Fruit fly (Drosophila melanogaster): ENCODE measurements around the gene CG5916.

The CG5916 gene

DNA sequence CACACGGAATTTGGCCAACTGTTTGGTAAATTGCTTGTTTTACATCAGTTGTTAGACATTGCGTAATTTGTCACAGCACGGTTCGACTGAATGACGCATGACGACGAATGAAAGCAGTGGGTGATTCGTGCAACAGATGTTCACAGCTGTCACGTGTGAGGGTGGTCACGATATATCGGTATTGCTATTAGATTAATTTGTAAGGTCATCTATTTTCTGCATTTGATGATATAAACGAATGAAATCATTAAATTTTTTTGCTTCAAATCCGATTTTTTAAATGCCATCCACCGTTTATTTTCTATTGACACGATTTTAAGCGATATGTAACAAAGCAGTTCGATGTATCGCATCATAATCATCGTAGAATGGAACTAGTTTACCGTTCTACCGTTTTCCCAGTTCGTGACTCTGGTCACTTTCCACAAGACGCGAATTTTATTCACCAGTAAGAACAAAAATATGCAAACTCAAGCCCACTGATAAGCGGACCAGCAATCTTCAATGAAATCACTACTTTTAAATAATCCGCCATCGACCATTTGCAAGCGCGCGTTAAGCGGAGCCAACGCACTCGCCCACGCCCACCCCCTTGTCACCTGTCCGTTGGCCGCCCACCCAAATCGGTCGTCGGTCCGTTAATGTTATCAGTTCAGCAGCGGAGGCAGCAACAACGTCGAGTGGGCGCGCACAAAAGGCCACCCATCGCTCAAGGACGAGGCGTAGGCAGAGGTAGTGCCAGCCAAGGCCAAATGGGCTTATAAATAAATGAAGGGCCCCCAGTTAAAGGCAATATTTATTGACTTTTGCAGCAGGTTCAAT lies at the start of gene CG5916, which contains the start of gene Mic26-27:
CG5916 (plus strand) TSS at position 398 of the 822 bp plus-strand sequence.
Mic26-27 (minus strand) TSS at position 224 of the 822 bp plus-strand sequence.
- TF ChIP-seq MTF-1 (GFP tag; optimal IDR thresholded peaks at IDR 0.05; ENCODE audit: borderline replicate concordance) = no peak
- peak; percentile 87 for TF ChIP-seq row (GFP tag; IDR thresholded peaks at IDR 0.05)
- TF ChIP-seq CrebB (tag; optimal IDR thresholded peaks at IDR 0.05) = no peak
- no peak for TF ChIP-seq CG1529 (GFP tag; optimal IDR thresholded peaks at IDR 0.05)
- peak; percentile 81 for TF ChIP-seq H2.0 (GFP tag; IDR thresholded peaks at IDR 0.05)
- TF ChIP-seq CG18011 (GFP tag; optimal IDR thresholded peaks at IDR 0.05) = peak; percentile 71
- peak; percentile 99 for TF ChIP-seq Bgb (GFP tag; IDR thresholded peaks at IDR 0.05; ENCODE audit: partially characterized antibody)
- TF ChIP-seq HLHmδ (GFP tag; optimal IDR thresholded peaks at IDR 0.05) = no peak
- TF ChIP-seq fd3F (GFP tag; optimal IDR thresholded peaks at IDR 0.05) = peak; percentile 1
- peak; percentile 90 for TF ChIP-seq CG9609 (GFP tag; optimal IDR thresholded peaks at IDR 0.05)
- peak; percentile 76 for TF ChIP-seq CG11247 (GFP tag; IDR thresholded peaks at IDR 0.05)
- peak; percentile 65 for TF ChIP-seq gsb-n (tag; optimal IDR thresholded peaks at IDR 0.05)
- peak; percentile 7 to 92 for TF ChIP-seq tll (GFP tag; optimal IDR thresholded peaks at IDR 0.05)
- peak; percentile 18 for TF ChIP-seq crc (GFP tag; optimal IDR thresholded peaks at IDR 0.05)
- peak; percentile 84 for TF ChIP-seq CG12942 (GFP tag; optimal IDR thresholded peaks at IDR 0.05)
- TF ChIP-seq CG12659 (GFP tag; optimal IDR thresholded peaks at IDR 0.05) = peak; percentile 82
- peak; percentile 33 for TF ChIP-seq luna (GFP tag; optimal IDR thresholded peaks at IDR 0.05)
- TF ChIP-seq al (GFP tag; IDR thresholded peaks at IDR 0.05) = peak; percentile 60; the same call in 1 of the 2 replicates
- TF ChIP-seq NFAT (GFP tag; IDR thresholded peaks at IDR 0.05) = peak; percentile 82
- TF ChIP-seq Sry-δ (GFP tag; optimal IDR thresholded peaks at IDR 0.05) = peak; percentile 94
- peak; percentile 69 for TF ChIP-seq CG14667 (GFP tag; IDR thresholded peaks at IDR 0.05)
- TF ChIP-seq Doc3 (GFP tag; IDR thresholded peaks at IDR 0.05; ENCODE audit: partially characterized antibody) = peak; percentile 100
- peak; percentile 66 for TF ChIP-seq CG8089 (GFP tag; optimal IDR thresholded peaks at IDR 0.05)
- TF ChIP-seq TFAM (GFP tag; optimal IDR thresholded peaks at IDR 0.05) = no peak
- peak; percentile 58 for TF ChIP-seq az2 (GFP tag; optimal IDR thresholded peaks at IDR 0.05)
- TF ChIP-seq Gug (GFP tag; IDR thresholded peaks at IDR 0.05) = peak; percentile 73
- TF ChIP-seq onecut (GFP tag; IDR thresholded peaks at IDR 0.05) = peak; percentile 83
- peak; percentile 89 for TF ChIP-seq CG10366 (GFP tag; IDR thresholded peaks at IDR 0.05)
- TF ChIP-seq CG1792 (GFP tag; optimal IDR thresholded peaks at IDR 0.05) = peak; percentile 99
- no peak for TF ChIP-seq Jarid2 (GFP tag; optimal IDR thresholded peaks at IDR 0.05)
- no peak for TF ChIP-seq cad (GFP tag; optimal IDR thresholded peaks at IDR 0.05)
- peak; percentile 94 for TF ChIP-seq sens (GFP tag)
- peak; percentile 64 for TF ChIP-seq lbe (GFP tag; optimal IDR thresholded peaks at IDR 0.05)
- TF ChIP-seq CG13775 (GFP tag; optimal IDR thresholded peaks at IDR 0.05) = peak; percentile 97
- TF ChIP-seq CG17186 (GFP tag; optimal IDR thresholded peaks at IDR 0.05) = peak; percentile 84
- TF ChIP-seq CG2199 (GFP tag; IDR thresholded peaks at IDR 0.05) = no peak; the same call in 1 of the 3 replicates
- no peak for TF ChIP-seq usp (GFP tag; optimal IDR thresholded peaks at IDR 0.05)
- no peak for TF ChIP-seq Sox100B (GFP tag; optimal IDR thresholded peaks at IDR 0.05)
- peak; percentile 60 for TF ChIP-seq gsb (GFP tag; IDR thresholded peaks at IDR 0.05)
- peak; percentile 85 for TF ChIP-seq CG2712 (tag; optimal IDR thresholded peaks at IDR 0.05)
- peak; percentile 78 for TF ChIP-seq pum (GFP tag; optimal IDR thresholded peaks at IDR 0.05)
- peak; percentile 72 for TF ChIP-seq CG17829 (tag; optimal IDR thresholded peaks at IDR 0.05)
- peak; percentile 13 for TF ChIP-seq CG8478 (optimal IDR thresholded peaks at IDR 0.05)
- TF ChIP-seq toy (GFP tag; IDR thresholded peaks at IDR 0.05) = no peak
- TF ChIP-seq knrl (GFP tag; IDR thresholded peaks at IDR 0.05; ENCODE audit: partially characterized antibody) = peak; percentile 100
- peak; percentile 79 for TF ChIP-seq CG31441 (GFP tag; IDR thresholded peaks at IDR 0.05)
- peak; percentile 68 for TF ChIP-seq p53 (GFP tag; optimal IDR thresholded peaks at IDR 0.05)
- peak; percentile 92 for TF ChIP-seq CG1603 (tag; optimal IDR thresholded peaks at IDR 0.05)
- peak; percentile 100 for TF ChIP-seq CG16813 (GFP tag; IDR thresholded peaks at IDR 0.05; ENCODE audit: partially characterized antibody)
- peak; percentile 84 for TF ChIP-seq CG8924 (tag; optimal IDR thresholded peaks at IDR 0.05)
